Fruit fly (Drosophila melanogaster) Kc167 (cell line): ENCODE measurements around the gene CG6951.

ENCODE experiments used
- Myc ChIP-seq: fragments of >200 bp; optimal IDR thresholded peaks from 2 replicates; lab custom pipeline; 2017; ENCODE audit warnings: missing external identifiers
- Sin3A ChIP-seq: fragments of >200 bp; optimal IDR thresholded peaks from 2 replicates; lab custom pipeline; 2018; ENCODE audit warnings: missing external identifiers
- h ChIP-seq: fragments of >200 bp; optimal IDR thresholded peaks from 3 replicates; lab custom pipeline; 2018; ENCODE audit warnings: missing external identifiers
- insv ChIP-seq: fragments of >200 bp; optimal IDR thresholded peaks from 3 replicates; lab custom pipeline; 2018; ENCODE audit warnings: missing external identifiers
- psq ChIP-seq: fragments of >200 bp; optimal IDR thresholded peaks from 2 replicates; lab custom pipeline; 2017; ENCODE audit warnings: missing external identifiers
- ttk ChIP-seq: sonication (Bioruptor generic); optimal IDR thresholded peaks from 2 replicates; lab custom pipeline; 2017; ENCODE audit warnings: missing external identifiers

CG6951 gene

DNA sequence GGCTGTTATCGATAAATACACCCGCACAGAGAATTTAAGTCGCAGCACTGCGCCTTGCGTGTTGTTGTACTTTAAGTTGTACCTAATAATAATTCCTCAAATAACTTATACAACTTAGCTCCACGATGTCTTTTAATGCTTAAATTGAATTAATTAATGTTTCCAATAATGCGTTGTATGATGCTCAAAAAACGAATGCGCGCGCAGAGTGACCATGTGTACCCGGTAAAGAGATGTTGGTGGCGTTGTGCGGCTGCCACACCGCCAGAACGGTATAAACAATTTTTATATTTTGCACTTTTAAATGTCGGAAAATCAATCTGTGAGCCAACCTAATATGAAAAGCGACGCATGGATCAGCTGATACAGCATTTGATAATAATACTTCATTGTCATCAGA lies 14.9 kb upstream of the CG6951 start:
- TF ChIP-seq ttk (lab: Kevin White, UChicago), result no peak
- TF ChIP-seq insv (lab: Kevin White, UChicago), result no peak
- no peak for TF ChIP-seq Myc (lab: Kevin White, UChicago)
- TF ChIP-seq Sin3A, result no peak
- TF ChIP-seq psq, result no peak
- TF ChIP-seq h (lab: Kevin White, UChicago), result no peak

DNA sequence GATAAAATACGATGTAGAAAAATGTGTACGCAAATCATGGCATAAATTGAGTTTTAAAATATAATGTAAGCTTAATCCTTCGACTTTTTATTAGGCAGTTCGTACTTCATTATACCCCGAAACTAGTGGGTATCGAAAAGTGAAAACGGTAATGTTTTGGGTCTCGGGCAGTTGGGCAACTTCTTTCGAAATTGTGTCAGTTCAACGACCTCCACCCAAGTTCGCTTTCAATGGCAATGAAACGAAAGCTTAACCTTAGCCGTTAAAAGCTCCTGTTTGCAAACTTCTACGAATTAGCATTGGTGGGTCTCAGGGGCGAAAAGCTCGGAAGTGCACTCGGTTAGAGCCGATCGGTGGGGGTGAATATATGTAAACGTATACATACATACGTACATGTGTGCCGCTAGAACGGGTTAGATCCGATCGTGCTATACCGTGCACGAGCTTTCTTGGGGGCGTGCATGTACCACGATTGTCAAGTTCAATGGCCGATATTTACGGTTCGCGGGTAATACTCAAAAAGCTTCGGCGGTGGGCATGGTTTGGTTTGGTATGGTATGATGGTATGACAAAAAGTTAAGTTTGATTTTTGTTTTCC lies 10.8 kb upstream of the CG6951 start:
- TF ChIP-seq ttk (lab: Kevin White, UChicago) (no peak), insv (lab: Kevin White, UChicago) (no peak), Myc (lab: Kevin White, UChicago) (no peak), h (lab: Kevin White, UChicago) (no peak), psq (no peak), Sin3A (no peak)

DNA sequence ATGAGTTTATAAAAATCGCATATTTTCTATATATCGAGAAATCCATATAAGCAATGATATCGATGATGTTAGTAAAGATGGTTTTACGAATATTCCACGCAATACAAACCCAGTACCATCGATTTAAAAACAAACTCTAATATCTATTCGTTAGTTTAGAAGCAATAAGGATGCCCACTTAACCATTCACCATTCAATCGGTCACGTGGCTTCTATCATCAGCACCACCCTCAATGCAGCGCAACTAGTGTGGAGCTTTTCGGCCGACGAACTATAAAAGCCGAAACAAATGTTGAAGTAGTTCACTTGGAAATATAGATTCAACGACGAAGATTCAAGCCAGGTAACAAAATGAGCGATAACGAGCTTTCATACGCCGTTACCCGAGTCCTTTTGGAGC lies 9.7 kb upstream of the CG6951 start, which contains the start of gene CG13813:
Gene CG13813 (plus strand): TSS at position 301 of the 400 bp plus-strand sequence.
- TF ChIP-seq psq (no peak), ttk (lab: Kevin White, UChicago) (no peak), insv (lab: Kevin White, UChicago) (no peak), h (lab: Kevin White, UChicago) (no peak), Myc (lab: Kevin White, UChicago) (no peak), Sin3A (no peak)

DNA sequence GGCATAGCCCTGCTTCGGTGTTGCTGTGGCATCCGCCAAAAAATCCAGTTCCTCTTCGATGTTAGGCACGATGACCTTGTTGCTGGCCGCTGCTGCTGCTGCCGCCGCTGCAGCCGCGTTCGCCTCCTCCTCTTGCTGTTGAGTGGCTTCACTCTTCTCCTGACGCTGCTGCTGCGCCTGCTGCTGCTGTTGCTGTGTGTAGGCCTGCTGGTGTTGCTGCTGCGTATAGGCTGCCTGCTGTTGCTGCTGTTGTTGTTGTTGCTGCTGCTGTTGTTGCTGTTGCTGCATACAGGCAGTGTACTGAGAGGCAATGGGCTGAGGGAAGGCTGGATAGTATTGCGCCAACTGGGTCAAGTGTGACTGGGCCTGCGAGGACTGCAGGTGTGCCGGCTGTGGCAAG lies 3.9 kb upstream of the CG6951 start:
- TF ChIP-seq h (lab: Kevin White, UChicago) (no peak), insv (lab: Kevin White, UChicago) (no peak), Sin3A (no peak), Myc (lab: Kevin White, UChicago) (no peak), ttk (lab: Kevin White, UChicago) (no peak), psq (no peak)

DNA sequence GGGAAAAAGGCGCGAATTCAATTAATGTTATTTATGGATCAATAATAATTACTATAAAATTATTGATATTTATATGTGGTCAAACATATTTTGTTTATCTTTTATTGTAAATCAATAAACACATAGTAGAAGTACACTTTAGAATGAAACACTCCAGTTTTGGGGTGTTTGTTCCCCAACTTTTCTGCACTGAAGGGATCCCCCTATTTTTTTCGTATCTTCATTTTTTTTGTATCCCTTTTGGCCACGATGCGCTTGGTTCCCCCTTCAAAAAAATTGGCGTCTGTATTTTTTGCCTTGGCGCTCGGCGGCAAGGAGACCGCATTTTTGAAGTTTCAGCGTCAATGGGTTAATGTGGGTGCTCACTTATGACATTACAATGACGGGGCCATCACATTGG lies 314 bp upstream of the CG6951 start, which contains the start of gene Clc:
Gene Clc (plus strand): TSS at position 301 of the 400 bp plus-strand sequence.
- TF ChIP-seq h (lab: Kevin White, UChicago), result no peak
- TF ChIP-seq psq, result no peak
- no peak for TF ChIP-seq Sin3A
- no peak for TF ChIP-seq Myc (lab: Kevin White, UChicago)
- TF ChIP-seq ttk (lab: Kevin White, UChicago), result no peak
- TF ChIP-seq insv (lab: Kevin White, UChicago), result no peak

DNA sequence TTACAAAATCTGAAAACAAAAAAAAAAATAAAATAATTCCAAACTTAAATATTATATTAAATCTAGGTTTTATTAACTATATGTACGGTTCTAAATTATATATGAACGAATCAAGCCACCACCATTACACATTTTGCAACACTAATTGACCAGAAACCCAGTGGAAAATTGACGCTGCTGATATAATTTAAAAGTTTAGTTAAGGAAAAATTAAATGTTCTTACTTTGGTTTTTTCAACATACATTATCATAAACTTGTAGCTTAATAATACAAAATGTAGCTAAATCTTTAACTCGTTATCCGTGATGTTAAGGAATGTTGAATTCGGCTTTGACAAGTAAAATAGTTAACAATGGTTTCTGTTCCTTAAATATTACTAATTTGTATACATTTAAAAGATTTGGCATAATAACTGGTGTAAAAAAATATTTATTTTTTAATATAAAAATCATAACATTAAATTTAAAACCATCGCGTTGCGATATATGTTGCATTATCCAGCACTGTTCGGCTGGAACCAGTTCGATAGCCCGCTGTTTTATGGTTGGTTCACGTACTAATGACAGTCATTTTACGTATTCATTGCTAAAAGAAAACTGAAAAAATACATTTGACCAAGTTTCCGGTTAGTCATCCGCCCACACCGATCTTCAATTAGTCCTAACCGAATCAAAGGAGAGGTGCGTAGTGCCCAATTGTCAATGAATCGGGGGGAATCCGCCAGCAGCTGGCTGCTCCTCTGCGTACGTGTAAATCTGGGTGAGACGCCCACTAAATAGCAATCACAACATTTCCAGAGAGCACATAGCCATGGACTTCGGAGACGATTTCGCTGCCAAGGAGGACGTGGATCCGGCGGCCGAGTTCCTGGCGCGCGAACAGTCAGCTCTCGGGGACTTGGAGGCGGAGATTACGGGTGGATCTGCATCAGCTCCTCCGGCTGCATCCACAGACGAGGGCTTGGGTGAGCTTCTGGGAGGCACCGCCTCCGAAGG lies 1.2 kb downstream of the CG6951 start:
- TF ChIP-seq h (lab: Kevin White, UChicago) (no peak), Myc (lab: Kevin White, UChicago) (no peak), insv (lab: Kevin White, UChicago) (no peak)

DNA sequence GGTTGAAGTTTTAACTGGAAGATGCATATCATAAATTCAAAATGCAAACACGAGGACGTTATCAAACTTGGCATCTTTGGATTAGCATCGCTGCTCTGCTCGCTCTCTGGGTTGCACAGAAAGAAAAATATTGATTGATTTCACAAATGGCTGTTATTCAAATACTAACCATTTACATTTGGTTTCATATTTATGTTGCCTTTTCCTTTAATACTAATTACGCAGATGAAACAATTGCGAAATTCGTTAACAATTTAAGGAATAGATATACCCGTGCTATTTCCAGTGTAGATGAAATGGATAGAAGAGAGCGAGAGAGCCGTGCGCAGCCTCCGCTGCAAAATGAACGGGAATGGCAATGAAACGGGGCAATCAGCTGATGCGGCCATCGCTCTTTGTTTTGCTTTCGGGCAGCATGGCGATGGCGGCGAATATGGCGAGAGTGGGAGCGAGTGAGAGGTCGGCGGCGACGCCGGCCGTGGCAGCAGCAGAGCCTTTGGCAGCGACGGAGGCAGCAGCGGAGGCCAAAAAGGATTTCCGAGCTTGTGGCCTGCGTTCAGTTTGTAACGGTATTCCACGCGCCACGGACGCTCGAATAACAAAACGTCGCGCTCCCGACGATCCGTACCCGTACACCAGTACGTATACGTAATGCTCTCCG lies 6.6 kb downstream of the CG6951 start, which contains the start of gene rdgC:
Gene rdgC (plus strand): TSS at position 568 of the 661 bp plus-strand sequence.
- TF ChIP-seq psq (no peak), Myc (lab: Kevin White, UChicago) (no peak), insv (lab: Kevin White, UChicago) (no peak), h (lab: Kevin White, UChicago) (no peak), Sin3A (no peak), ttk (lab: Kevin White, UChicago) (no peak)

DNA sequence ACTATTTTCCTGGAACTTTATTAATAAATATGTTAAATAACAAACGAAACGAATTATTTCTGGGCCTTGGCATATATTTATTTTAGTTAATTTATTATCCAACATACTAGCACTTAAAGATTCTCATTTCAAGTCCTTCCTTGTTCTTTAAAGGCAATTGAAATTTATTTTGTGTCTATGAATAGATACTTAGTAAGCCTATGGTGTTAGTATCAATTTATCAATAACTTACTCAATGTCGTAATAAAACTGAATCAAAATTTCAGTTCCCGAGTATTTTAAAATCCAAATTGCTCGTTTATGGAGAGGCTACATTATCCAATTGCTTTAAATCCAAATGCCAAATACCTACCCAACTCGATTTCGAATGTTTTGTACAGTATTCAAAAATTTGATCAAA lies 24.4 kb downstream of the CG6951 start, which contains the start of gene CG32228:
Gene CG32228 (plus strand): TSS at position 301 of the 400 bp plus-strand sequence.
- no peak for TF ChIP-seq psq
- no peak for TF ChIP-seq Sin3A
- no peak for TF ChIP-seq ttk (lab: Kevin White, UChicago)
- TF ChIP-seq h (lab: Kevin White, UChicago), result no peak
- TF ChIP-seq Myc (lab: Kevin White, UChicago), result no peak
- TF ChIP-seq insv (lab: Kevin White, UChicago), result no peak

DNA sequence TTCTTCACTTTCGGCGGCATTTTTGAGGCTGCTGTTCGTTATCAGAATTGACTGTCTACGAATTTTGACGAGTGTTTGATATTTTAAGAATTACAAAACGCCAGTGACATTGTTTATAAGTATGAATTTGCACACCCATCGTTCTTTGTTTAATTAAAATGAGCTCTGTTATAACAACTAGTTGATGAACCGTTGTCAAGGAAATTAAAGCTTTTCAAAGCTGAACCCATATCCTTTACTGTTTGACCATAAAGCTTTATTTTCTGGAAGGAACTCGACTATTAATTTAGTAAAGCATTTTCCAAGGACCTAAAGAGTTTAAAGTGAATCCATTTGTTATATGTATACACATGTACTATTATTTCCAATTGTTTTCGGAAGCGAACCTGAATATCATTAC lies 34.2 kb downstream of the CG6951 start, which contains the start of gene CG17122:
Gene CG17122 (minus strand): TSS at position 101 of the 400 bp plus-strand sequence.
- TF ChIP-seq insv (lab: Kevin White, UChicago), result no peak
- no peak for TF ChIP-seq ttk (lab: Kevin White, UChicago)
- no peak for TF ChIP-seq Sin3A
- no peak for TF ChIP-seq h (lab: Kevin White, UChicago)
- no peak for TF ChIP-seq Myc (lab: Kevin White, UChicago)
- no peak for TF ChIP-seq psq

DNA sequence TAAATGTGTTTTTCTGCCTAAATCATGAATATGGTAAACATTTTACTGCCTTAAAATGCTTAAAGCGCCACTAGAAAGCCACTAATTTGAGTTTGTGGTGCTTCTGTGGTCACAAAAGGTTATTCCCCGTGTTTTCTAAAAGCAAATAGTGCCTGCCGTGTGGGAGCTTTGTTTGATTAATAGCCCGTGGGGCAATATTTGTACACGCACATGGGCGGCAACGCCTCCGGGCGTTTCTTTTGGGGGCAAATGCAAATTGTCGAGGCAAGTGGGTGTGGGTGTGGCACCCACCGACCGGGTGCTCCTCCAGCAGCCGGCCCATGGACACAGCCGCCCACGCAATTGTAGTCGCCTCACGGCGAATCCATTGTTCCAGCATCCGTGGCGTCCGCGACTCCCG lies 34.8 kb downstream of the CG6951 start:
- TF ChIP-seq Myc (lab: Kevin White, UChicago), result no peak
- TF ChIP-seq h (lab: Kevin White, UChicago), result no peak
- TF ChIP-seq ttk (lab: Kevin White, UChicago), result no peak
- no peak for TF ChIP-seq psq
- TF ChIP-seq insv (lab: Kevin White, UChicago), result no peak
- TF ChIP-seq Sin3A, result no peak

DNA sequence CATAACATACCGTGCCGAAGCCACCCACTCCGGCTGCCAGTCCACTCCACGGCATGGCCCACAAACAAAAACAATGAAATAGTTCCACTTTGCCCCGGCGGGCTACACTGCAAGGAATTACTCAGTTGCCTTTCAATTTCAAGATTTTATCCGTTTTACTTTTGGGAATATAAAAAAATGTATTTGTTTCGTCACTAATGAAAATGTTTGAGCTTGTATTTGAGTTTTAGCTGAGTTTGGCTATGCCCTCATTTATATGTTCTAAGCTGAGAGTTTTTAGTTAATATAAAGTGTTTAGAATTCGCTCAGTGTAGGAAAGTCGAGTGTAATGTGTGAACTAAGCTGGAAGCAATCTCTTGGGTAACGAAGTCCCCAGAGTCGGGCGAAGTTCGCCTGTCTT lies 35.5 kb downstream of the CG6951 start:
- TF ChIP-seq Myc (lab: Kevin White, UChicago), result no peak
- TF ChIP-seq Sin3A, result no peak
- no peak for TF ChIP-seq h (lab: Kevin White, UChicago)
- no peak for TF ChIP-seq ttk (lab: Kevin White, UChicago)
- no peak for TF ChIP-seq psq
- no peak for TF ChIP-seq insv (lab: Kevin White, UChicago)
